Worm (Caenorhabditis elegans): ENCODE measurements around the gene cki-1.

The cki-1 gene

DNA sequence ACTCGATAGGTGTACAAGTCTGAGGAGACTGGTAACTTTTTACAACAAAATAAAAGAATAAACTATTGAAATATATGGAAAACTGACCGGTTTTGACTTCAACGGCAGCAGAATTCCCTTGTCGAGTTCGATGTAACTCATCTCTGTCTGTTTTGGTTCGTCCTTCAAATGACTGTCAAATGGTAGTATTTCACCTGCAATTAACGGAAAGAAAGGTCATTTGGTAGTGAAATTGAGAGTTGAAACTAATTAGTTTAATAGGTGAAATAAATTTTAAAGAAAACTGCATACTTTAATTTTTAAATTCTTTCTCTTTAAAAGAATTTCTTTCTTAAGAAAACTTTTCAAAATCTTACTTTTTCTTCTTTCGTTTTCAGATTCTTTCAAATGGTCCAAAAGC is 41.8 kb upstream of the cki-1 start:
- no peak for TF ChIP-seq nhr-90 (tag; optimal IDR thresholded peaks at IDR 0.05)
- no peak for TF ChIP-seq attf-6 (GFP tag; IDR thresholded peaks at IDR 0.05)
- TF ChIP-seq ceh-79 (tag; optimal IDR thresholded peaks at IDR 0.05): no peak
- TF ChIP-seq B0336.3 (GFP tag; IDR thresholded peaks at IDR 0.05): no peak
- no peak for TF ChIP-seq efl-1 (GFP tag; optimal IDR thresholded peaks at IDR 0.05)
- TF ChIP-seq Y95B8A.8 (GFP tag; IDR thresholded peaks at IDR 0.05): no peak
- TF ChIP-seq ztf-18 (tag; optimal IDR thresholded peaks at IDR 0.05): no peak
- TF ChIP-seq lir-1 (GFP tag; conservative IDR thresholded peaks at IDR 0.05): no peak
- no peak for TF ChIP-seq pha-4 (tag; optimal IDR thresholded peaks at IDR 0.05)
- no peak for TF ChIP-seq egrh-3 (GFP tag; IDR thresholded peaks at IDR 0.05)
- no peak for TF ChIP-seq cebp-1 (GFP tag; IDR thresholded peaks at IDR 0.05)
- TF ChIP-seq cebp-1 (tag; optimal IDR thresholded peaks at IDR 0.05): no peak
- TF ChIP-seq chd-7 (tag; optimal IDR thresholded peaks at IDR 0.05): no peak
- no peak for TF ChIP-seq hlh-26 (GFP tag; conservative IDR thresholded peaks at IDR 0.05)
- no peak for TF ChIP-seq snpc-1.1 (tag; optimal IDR thresholded peaks at IDR 0.05; ENCODE audit: insufficient read depth)
- TF ChIP-seq B0261.1 (tag; optimal IDR thresholded peaks at IDR 0.05): no peak
- TF ChIP-seq athp-1 (tag; optimal IDR thresholded peaks at IDR 0.05): no peak
- no peak for TF ChIP-seq F49E8.2 (tag; optimal IDR thresholded peaks at IDR 0.05; ENCODE audit: insufficient read depth)
- no peak for TF ChIP-seq attf-3 (GFP tag; conservative IDR thresholded peaks at IDR 0.05)
- TF ChIP-seq tlf-1 (GFP tag; optimal IDR thresholded peaks at IDR 0.05): no peak
- no peak for TF ChIP-seq madf-6 (GFP tag; IDR thresholded peaks at IDR 0.05)

DNA sequence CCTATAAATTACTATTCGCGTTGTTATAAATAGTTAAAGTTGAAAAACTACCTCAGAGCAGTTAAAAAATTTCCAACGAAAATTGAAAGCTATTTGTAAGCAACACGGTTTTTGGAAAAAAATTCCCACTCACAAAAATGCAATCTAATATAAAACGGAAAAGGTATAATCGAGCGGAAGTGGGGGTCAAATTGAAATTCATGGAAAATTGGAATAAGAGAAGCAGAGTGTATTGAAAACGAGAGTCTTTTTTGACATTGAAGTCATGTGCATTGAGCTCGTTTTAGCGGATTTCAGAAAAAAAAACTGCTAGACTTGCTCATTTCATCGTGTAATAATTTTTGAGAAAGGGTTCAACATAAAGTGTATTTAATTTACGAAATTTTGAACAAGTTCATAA is 40.8 kb upstream of the cki-1 start:
- TF ChIP-seq lir-1 (GFP tag; conservative IDR thresholded peaks at IDR 0.05) (no peak), lin-40 (tag; optimal IDR thresholded peaks at IDR 0.05) (no peak), egl-18 (GFP tag; IDR thresholded peaks at IDR 0.05) (no peak), sptf-2 (GFP tag; optimal IDR thresholded peaks at IDR 0.05) (no peak), egl-44 (GFP tag; IDR thresholded peaks at IDR 0.05) (no peak), nhr-120 (GFP tag; IDR thresholded peaks at IDR 0.05) (no peak), madf-8 (GFP tag; conservative IDR thresholded peaks at IDR 0.05) (no peak), nfya-1 (tag; optimal IDR thresholded peaks at IDR 0.05; ENCODE audit: borderline replicate concordance, insufficient read depth) (no peak), nhr-27 (tag; optimal IDR thresholded peaks at IDR 0.05) (no peak), pbrm-1 (GFP tag; IDR thresholded peaks at IDR 0.05) (no peak), nfyb-1 (GFP tag; IDR thresholded peaks at IDR 0.05) (no peak), B0336.3 (GFP tag; IDR thresholded peaks at IDR 0.05) (no peak), ZK185.1 (tag; optimal IDR thresholded peaks at IDR 0.05; ENCODE audit: poor library complexity, severe bottlenecking) (no peak), bed-2 (GFP tag; IDR thresholded peaks at IDR 0.05) (no peak), hrde-1 (tag; optimal IDR thresholded peaks at IDR 0.05; ENCODE audit: borderline replicate concordance) (no peak), ceh-100 (GFP tag; IDR thresholded peaks at IDR 0.05) (no peak), D2030.7 (GFP tag; IDR thresholded peaks at IDR 0.05) (no peak)

DNA sequence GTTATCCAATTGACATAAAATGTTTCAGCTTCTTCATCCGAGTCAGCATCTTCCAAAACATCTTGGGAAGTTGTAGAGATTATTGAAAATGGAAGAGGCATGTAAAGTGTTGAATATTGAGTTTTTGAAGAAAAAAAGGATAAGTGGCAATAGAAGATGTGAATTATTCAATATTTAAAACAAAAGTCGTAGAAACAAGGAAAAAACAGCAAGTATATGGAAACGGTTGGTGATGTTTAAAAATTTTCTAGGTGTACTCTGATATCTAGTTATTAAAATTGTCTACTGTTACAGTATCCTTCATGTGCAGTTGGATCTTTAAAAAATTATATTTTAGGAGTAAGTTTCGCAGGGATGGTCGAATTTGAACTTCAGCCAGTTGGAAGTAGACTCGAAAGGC is 39.1 kb upstream of the cki-1 start, which contains the start of gene C06A8.8:
C06A8.8 (minus strand) TSS at position 101 of the 400 bp plus-strand sequence.
- TF ChIP-seq unc-130 (GFP tag; optimal IDR thresholded peaks at IDR 0.05) (no peak), nhr-90 (tag; optimal IDR thresholded peaks at IDR 0.05) (no peak), tbp1 (GFP tag; optimal IDR thresholded peaks at IDR 0.05) (no peak), rpc-1 (optimal IDR thresholded peaks at IDR 0.05) (no peak), rpc-1 (tag; optimal IDR thresholded peaks at IDR 0.05) (no peak), F57C9.4 (tag; optimal IDR thresholded peaks at IDR 0.05) (no peak), hrde-1 (tag; optimal IDR thresholded peaks at IDR 0.05; ENCODE audit: borderline replicate concordance) (no peak), ekl-4 (GFP tag; IDR thresholded peaks at IDR 0.05) (no peak), F52B5.7 (tag; optimal IDR thresholded peaks at IDR 0.05) (no peak), F37B4.10 (GFP tag; IDR thresholded peaks at IDR 0.05) (no peak), ceh-27 (GFP tag; optimal IDR thresholded peaks at IDR 0.05) (no peak), dpff-1 (tag; optimal IDR thresholded peaks at IDR 0.05) (no peak), nhr-27 (tag; optimal IDR thresholded peaks at IDR 0.05) (no peak), B0336.3 (GFP tag; IDR thresholded peaks at IDR 0.05) (no peak), B0019.2 (GFP tag; conservative IDR thresholded peaks at IDR 0.05) (no peak)

All from whole organism, young adult.